Worm (Caenorhabditis elegans) whole organism, midembryonic: ENCODE data around the gene F36A4.5.

ENCODE experiments used
- T22C8.4 ChIP-seq: fragments of 200-800 bp; sonication (Bioruptor generic); IDR thresholded peaks from 2 replicates; pipeline ENCODE4 v1.3.6; 2022; ENCODE audit warnings: missing genetic modification characterization, missing compliant biosample characterization
- ref-1 ChIP-seq: fragments of 200-800 bp; sonication (Bioruptor generic); conservative IDR thresholded peaks from 2 replicates; pipeline ENCODE4 v1.3.6; 2022; ENCODE audit warnings: missing genetic modification reagents, missing genetic modification characterization, missing compliant biosample characterization

DNA sequence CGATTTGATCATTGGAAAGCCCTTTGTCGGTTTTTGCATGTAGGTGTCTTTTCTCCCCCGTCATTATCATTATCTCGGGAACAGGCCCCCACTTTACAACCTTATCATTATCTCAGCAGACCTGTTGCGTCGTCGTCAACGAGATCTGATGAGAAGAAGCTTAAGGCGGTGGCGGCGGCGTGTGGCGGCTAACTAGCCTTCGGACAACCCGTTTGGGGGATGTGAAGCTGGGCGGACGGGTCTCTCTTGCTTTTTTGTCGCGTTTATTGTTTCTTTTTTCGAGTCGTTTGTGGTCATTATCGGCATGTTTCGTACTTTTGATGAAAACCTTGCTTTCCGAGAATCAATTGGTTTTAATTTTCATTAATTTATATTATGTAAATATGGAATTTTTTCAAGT is 34.7 kb downstream of the F36A4.5 start:
- TF ChIP-seq T22C8.4 (GFP tag; lab: Robert Waterston, UW) = no peak
- no peak for TF ChIP-seq ref-1 (GFP tag; lab: Robert Waterston, UW)
